Worm (Caenorhabditis elegans) whole organism, L3 larva: ENCODE data around the gene rod-1.

ENCODE experiments used
- R02D3.7 ChIP-seq: fragments of 150-350 bp; optimal IDR thresholded peaks from 2 replicates; lab custom pipeline; 2014; ENCODE audit warnings: missing biosample characterization, missing genetic modification characterization
- aly-2 ChIP-seq: fragments of 150-350 bp; optimal IDR thresholded peaks from 2 replicates; lab custom pipeline; 2014; ENCODE audit warnings: missing biosample characterization, missing genetic modification characterization
- ama-1 ChIP-seq: fragments of 150-350 bp; optimal IDR thresholded peaks from 2 replicates; lab custom pipeline; 2018
- ceh-28 ChIP-seq: fragments of 150-350 bp; optimal IDR thresholded peaks from 2 replicates; lab custom pipeline; 2014; ENCODE audit warnings: missing biosample characterization, missing genetic modification reagents, missing genetic modification characterization
- elt-3 ChIP-seq, 3 experiments: fragments of 150-350 bp in 1 of 3; sonication (generic microtip) in 2 of 3; optimal IDR thresholded peaks; 2 replicates in 2 of 3; 4 replicates in 1 of 3; lab custom pipeline; 2014 to 2017; ENCODE audit warnings: missing biosample characterization in 3 of 3, missing genetic modification characterization in 3 of 3
- mdl-1 ChIP-seq: fragments of 150-350 bp; optimal IDR thresholded peaks from 2 replicates; lab custom pipeline; 2014; ENCODE audit warnings: missing biosample characterization, missing genetic modification characterization
- mml-1 ChIP-seq: fragments of 150-350 bp; sonication (generic microtip); optimal IDR thresholded peaks from 3 replicates; lab custom pipeline; 2014; ENCODE audit warnings: missing biosample characterization, missing genetic modification characterization
- nhr-12 ChIP-seq: fragments of 150-350 bp; optimal IDR thresholded peaks from 2 replicates; lab custom pipeline; 2014; ENCODE audit warnings: missing biosample characterization, missing genetic modification characterization
- pqm-1 ChIP-seq: fragments of 150-350 bp; optimal IDR thresholded peaks from 2 replicates; lab custom pipeline; 2017; ENCODE audit warnings: missing biosample characterization, missing genetic modification characterization, inconsistent platforms
- sea-2 ChIP-seq: fragments of 150-350 bp; sonication (generic microtip); optimal IDR thresholded peaks from 4 replicates; lab custom pipeline; 2014; ENCODE audit warnings: missing biosample characterization, missing genetic modification reagents, missing genetic modification characterization
- zag-1 ChIP-seq: fragments of 150-350 bp; optimal IDR thresholded peaks from 2 replicates; lab custom pipeline; 2014; ENCODE audit warnings: missing biosample characterization, missing genetic modification characterization
- ztf-11 ChIP-seq: fragments of 150-350 bp; optimal IDR thresholded peaks from 2 replicates; lab custom pipeline; 2014; ENCODE audit warnings: missing biosample characterization, missing genetic modification characterization
- ztf-4 ChIP-seq: fragments of 150-350 bp; optimal IDR thresholded peaks from 2 replicates; lab custom pipeline; 2014; ENCODE audit warnings: missing biosample characterization, missing genetic modification characterization

rod-1 gene

ce11 chrIV:7532360-7532759 is 54.1 kb downstream of the rod-1 start, which contains the start of gene R05G6.1:
Gene R05G6.1, plus strand, starts transcription at chrIV:7532660.
- no peak for TF ChIP-seq mdl-1 (tag; lab: Kevin White, UChicago)
- TF ChIP-seq ztf-4 (tag; lab: Kevin White, UChicago), result no peak
- TF ChIP-seq elt-3 (tag; optimal IDR thresholded peaks at IDR 0.05; lab: Kevin White, UChicago), result no peak
- TF ChIP-seq R02D3.7, result no peak
- no peak for TF ChIP-seq aly-2 (tag; lab: Kevin White, UChicago)
- no peak for TF ChIP-seq ztf-11 (tag; lab: Kevin White, UChicago)
- no peak for TF ChIP-seq nhr-12 (tag; lab: Kevin White, UChicago)
- TF ChIP-seq mml-1 (tag; lab: Kevin White, UChicago), result no peak
- no peak for TF ChIP-seq ama-1 (lab: Kevin White, UChicago)
- TF ChIP-seq ceh-28 (tag; lab: Kevin White, UChicago), result no peak
- TF ChIP-seq zag-1 (tag; lab: Kevin White, UChicago), result no peak
- TF ChIP-seq pqm-1 (tag; lab: Kevin White, UChicago), result no peak
- TF ChIP-seq sea-2 (GFP tag; lab: Kevin White, UChicago), result no peak
